2 fruit fly cellular contexts compared by ENCODE assay signal in the genomic region with DNA sequence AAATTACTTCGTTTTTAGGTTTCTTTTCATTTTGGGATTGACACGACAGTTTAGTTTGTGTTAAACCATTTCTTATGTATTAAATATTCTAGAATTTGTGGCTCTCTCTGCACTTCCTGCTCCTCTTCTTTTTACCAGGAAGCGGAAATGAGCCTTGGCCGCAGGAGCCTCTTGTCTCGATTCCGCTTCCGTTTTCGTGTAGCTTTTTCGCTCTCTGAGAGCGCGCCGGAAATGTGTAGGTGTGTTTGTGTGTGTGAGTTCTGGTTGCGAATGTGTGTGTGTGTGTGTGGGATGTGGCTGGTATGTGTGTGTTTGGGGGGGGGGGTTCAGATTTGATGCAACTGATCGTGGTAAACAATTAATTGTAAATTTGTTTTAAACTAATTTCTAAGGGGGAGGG.
TF ChIP-seq lines count a peak whose summit lies in the region.

No protein-coding gene starts in this region.

TF ChIP-seq in whole organism, embryonic, 481 proteins besides CTCF, POLR2A, EP300 and RAD21 (continued from another document and continues in another):
- TF ChIP-seq cg (GFP tag; optimal IDR thresholded peaks at IDR 0.05; lab: Kevin White, UChicago), result peak; percentile 82
- TF ChIP-seq tll (GFP tag; optimal IDR thresholded peaks at IDR 0.05; lab: Kevin White, UChicago), result no peak
- TF ChIP-seq trem (tag; optimal IDR thresholded peaks at IDR 0.05; lab: Kevin White, UChicago), result no peak
- TF ChIP-seq Atf3 (GFP tag; optimal IDR thresholded peaks at IDR 0.05; lab: Kevin White, UChicago), result no peak
- TF ChIP-seq ranshi (GFP tag; IDR thresholded peaks at IDR 0.05; lab: Robert Waterston, UW), result peak; percentile 19; the same call in 1 of the 2 replicates
- TF ChIP-seq fd96Cb (tag; optimal IDR thresholded peaks at IDR 0.05; lab: Kevin White, UChicago), result no peak
- no peak for TF ChIP-seq CG6272 (GFP tag; IDR thresholded peaks at IDR 0.05; lab: Robert Waterston, UW)
- TF ChIP-seq CG13296 (GFP tag; optimal IDR thresholded peaks at IDR 0.05; lab: Kevin White, UChicago), result peak; percentile 36
- no peak for TF ChIP-seq CG16813 (GFP tag; IDR thresholded peaks at IDR 0.05; lab: Robert Waterston, UW; ENCODE audit: partially characterized antibody)
- 0 out of 3 replicates have a peak, but pooled peaks have one; percentile 16 for TF ChIP-seq z (GFP tag; IDR thresholded peaks at IDR 0.05; lab: Robert Waterston, UW)
- no peak for TF ChIP-seq CG18476 (GFP tag; optimal IDR thresholded peaks at IDR 0.05; lab: Kevin White, UChicago)
- TF ChIP-seq CG4424 (GFP tag; optimal IDR thresholded peaks at IDR 0.05; lab: Kevin White, UChicago), result no peak
- TF ChIP-seq PHDP (tag; optimal IDR thresholded peaks at IDR 0.05; lab: Kevin White, UChicago), result no peak
- 0 out of 3 replicates have a peak, but pooled peaks have one; percentile 14 for TF ChIP-seq otp (GFP tag; IDR thresholded peaks at IDR 0.05; lab: Robert Waterston, UW)
- TF ChIP-seq bowl (GFP tag; IDR thresholded peaks at IDR 0.05; lab: Robert Waterston, UW), result no peak
- peak; percentile 7 for TF ChIP-seq dmrt99B (tag; optimal IDR thresholded peaks at IDR 0.05; lab: Kevin White, UChicago)
- TF ChIP-seq CG5245 (GFP tag; optimal IDR thresholded peaks at IDR 0.05; lab: Kevin White, UChicago), result peak; percentile 5
- 0 out of 3 replicates have a peak, but pooled peaks have one; percentile 13 for TF ChIP-seq gce (GFP tag; IDR thresholded peaks at IDR 0.05; lab: Robert Waterston, UW)
- 0 out of 3 replicates have a peak, but pooled peaks have one; percentile 18 for TF ChIP-seq zfh1 (GFP tag; IDR thresholded peaks at IDR 0.05; lab: Robert Waterston, UW)
- TF ChIP-seq lab (GFP tag; optimal IDR thresholded peaks at IDR 0.05; lab: Kevin White, UChicago), result peak; percentile 57
- 0 out of 2 replicates have a peak, but pooled peaks have one; percentile 18 for TF ChIP-seq CG32767 (GFP tag; IDR thresholded peaks at IDR 0.05; lab: Robert Waterston, UW)
- peak; percentile 56 for TF ChIP-seq CG3281 (GFP tag; optimal IDR thresholded peaks at IDR 0.05; lab: Kevin White, UChicago)
- TF ChIP-seq sim (GFP tag; IDR thresholded peaks at IDR 0.05; lab: Robert Waterston, UW), result 0 out of 2 replicates have a peak, but pooled peaks have one; percentile 44
- TF ChIP-seq CG17568 (GFP tag; optimal IDR thresholded peaks at IDR 0.05; lab: Kevin White, UChicago), result no peak
- TF ChIP-seq cwo (GFP tag; optimal IDR thresholded peaks at IDR 0.05; lab: Kevin White, UChicago), result no peak
- TF ChIP-seq HHEX (GFP tag; optimal IDR thresholded peaks at IDR 0.05; lab: Kevin White, UChicago), result peak; percentile 45
- TF ChIP-seq fd102C (GFP tag; optimal IDR thresholded peaks at IDR 0.05; lab: Kevin White, UChicago), result peak; percentile 10
- TF ChIP-seq CG6254 (GFP tag; optimal IDR thresholded peaks at IDR 0.05; lab: Kevin White, UChicago), result peak; percentile 31
- TF ChIP-seq Doc3 (GFP tag; IDR thresholded peaks at IDR 0.05; lab: Robert Waterston, UW; ENCODE audit: partially characterized antibody), result no peak
- TF ChIP-seq CG1233 (GFP tag; optimal IDR thresholded peaks at IDR 0.05; lab: Kevin White, UChicago), result peak; percentile 55
- TF ChIP-seq CG11456 (GFP tag; IDR thresholded peaks at IDR 0.05; lab: Robert Waterston, UW), result peak; percentile 43; the same call in 1 of the 3 replicates
- no peak for TF ChIP-seq odd (GFP tag; optimal IDR thresholded peaks at IDR 0.05; lab: Kevin White, UChicago)
- TF ChIP-seq BtbVII (GFP tag; optimal IDR thresholded peaks at IDR 0.05; lab: Kevin White, UChicago), result peak; percentile 9
- no peak for TF ChIP-seq CG3838 (GFP tag; optimal IDR thresholded peaks at IDR 0.05; lab: Kevin White, UChicago)
- TF ChIP-seq Hmx (GFP tag; optimal IDR thresholded peaks at IDR 0.05; lab: Kevin White, UChicago), result no peak
- TF ChIP-seq CG2712 (tag; optimal IDR thresholded peaks at IDR 0.05; lab: Kevin White, UChicago), result peak; percentile 12
- TF ChIP-seq CG6854 (GFP tag; optimal IDR thresholded peaks at IDR 0.05; lab: Kevin White, UChicago), result peak; percentile 19
- peak; percentile 7 for TF ChIP-seq CG10267 (tag; optimal IDR thresholded peaks at IDR 0.05; lab: Kevin White, UChicago)
- peak; percentile 59 for TF ChIP-seq nom (GFP tag; optimal IDR thresholded peaks at IDR 0.05; lab: Kevin White, UChicago)
- TF ChIP-seq Fer3 (tag; optimal IDR thresholded peaks at IDR 0.05; lab: Kevin White, UChicago), result peak; percentile 12
- peak; percentile 42 for TF ChIP-seq sd (tag; optimal IDR thresholded peaks at IDR 0.05; lab: Kevin White, UChicago)
- no peak for TF ChIP-seq H2.0 (GFP tag; IDR thresholded peaks at IDR 0.05; lab: Robert Waterston, UW)
- TF ChIP-seq hb (GFP tag; IDR thresholded peaks at IDR 0.05; lab: Robert Waterston, UW; ENCODE audit: partially characterized antibody), result no peak
- no peak for TF ChIP-seq onecut (GFP tag; IDR thresholded peaks at IDR 0.05; lab: Robert Waterston, UW)
- TF ChIP-seq Nf-YC (tag; optimal IDR thresholded peaks at IDR 0.05; lab: Kevin White, UChicago), result no peak
- peak; percentile 24 to 46 for TF ChIP-seq Trl (optimal IDR thresholded peaks at IDR 0.05; lab: Kevin White, UChicago)
- TF ChIP-seq Trl (GFP tag; optimal IDR thresholded peaks at IDR 0.05; lab: Kevin White, UChicago), result no peak
- no peak for TF ChIP-seq Chrac-16 (GFP tag; optimal IDR thresholded peaks at IDR 0.05; lab: Kevin White, UChicago)
- peak; percentile 0 for TF ChIP-seq MTF-1 (GFP tag; optimal IDR thresholded peaks at IDR 0.05; lab: Kevin White, UChicago; ENCODE audit: borderline replicate concordance)
- TF ChIP-seq CG15514 (GFP tag; optimal IDR thresholded peaks at IDR 0.05; lab: Kevin White, UChicago), result peak; percentile 30
- TF ChIP-seq maf-S (GFP tag; optimal IDR thresholded peaks at IDR 0.05; lab: Kevin White, UChicago), result no peak
- no peak for TF ChIP-seq Dp (GFP tag; optimal IDR thresholded peaks at IDR 0.05; lab: Kevin White, UChicago)
- no peak for TF ChIP-seq CG4360 (GFP tag; IDR thresholded peaks at IDR 0.05; lab: Robert Waterston, UW)
- TF ChIP-seq vnd (GFP tag; IDR thresholded peaks at IDR 0.05; lab: Robert Waterston, UW; ENCODE audit: partially characterized antibody), result no peak
- peak; percentile 0 for TF ChIP-seq CG12104 (GFP tag; optimal IDR thresholded peaks at IDR 0.05; lab: Kevin White, UChicago)
- peak; percentile 80 for TF ChIP-seq Med (GFP tag; lab: Kevin White, UChicago)
- peak in 1 of 2 experiments; percentile 23 for TF ChIP-seq dpn (GFP tag; optimal IDR thresholded peaks at IDR 0.05; lab: Kevin White, UChicago)
- peak; percentile 39 for TF ChIP-seq Asciz (GFP tag; optimal IDR thresholded peaks at IDR 0.05; lab: Kevin White, UChicago)
- TF ChIP-seq CG17385 (GFP tag; optimal IDR thresholded peaks at IDR 0.05; lab: Kevin White, UChicago), result peak; percentile 15
- TF ChIP-seq CG7987 (GFP tag; optimal IDR thresholded peaks at IDR 0.05; lab: Kevin White, UChicago), result peak; percentile 45
- peak; percentile 76 for TF ChIP-seq CG7271 (tag; optimal IDR thresholded peaks at IDR 0.05; lab: Kevin White, UChicago)
- no peak for TF ChIP-seq CG8359 (GFP tag; optimal IDR thresholded peaks at IDR 0.05; lab: Kevin White, UChicago; ENCODE audit: borderline replicate concordance)

TF ChIP-seq in whole organism, prepupa, 60 proteins besides CTCF, POLR2A, EP300 and RAD21 (continued from another document):
- no peak for TF ChIP-seq OdsH (GFP tag; optimal IDR thresholded peaks at IDR 0.05; lab: Kevin White, UChicago)
- peak; percentile 28 for TF ChIP-seq CG34406 (GFP tag; optimal IDR thresholded peaks at IDR 0.05; lab: Kevin White, UChicago)
- no peak for TF ChIP-seq fd85E (GFP tag; optimal IDR thresholded peaks at IDR 0.05; lab: Kevin White, UChicago)
- peak; percentile 45 for TF ChIP-seq achi (GFP tag; optimal IDR thresholded peaks at IDR 0.05; lab: Kevin White, UChicago)
- TF ChIP-seq Ets21C (GFP tag; optimal IDR thresholded peaks at IDR 0.05; lab: Kevin White, UChicago), result no peak
- peak; percentile 88 for TF ChIP-seq Eip78C (GFP tag; lab: Kevin White, UChicago)
- no peak for TF ChIP-seq pdm3 (GFP tag; optimal IDR thresholded peaks at IDR 0.05; lab: Kevin White, UChicago)
- no peak for TF ChIP-seq CG8632 (GFP tag; optimal IDR thresholded peaks at IDR 0.05; lab: Kevin White, UChicago)
- TF ChIP-seq Lpt (GFP tag; optimal IDR thresholded peaks at IDR 0.05; lab: Kevin White, UChicago), result no peak
- TF ChIP-seq CG11902 (GFP tag; optimal IDR thresholded peaks at IDR 0.05; lab: Kevin White, UChicago), result no peak
- TF ChIP-seq cyc (GFP tag; optimal IDR thresholded peaks at IDR 0.05; lab: Kevin White, UChicago), result peak; percentile 4
- peak; percentile 37 for TF ChIP-seq spab (GFP tag; optimal IDR thresholded peaks at IDR 0.05; lab: Kevin White, UChicago)
- TF ChIP-seq CG3919 (GFP tag; optimal IDR thresholded peaks at IDR 0.05; lab: Kevin White, UChicago), result peak; percentile 70
- no peak for TF ChIP-seq CG10631 (GFP tag; optimal IDR thresholded peaks at IDR 0.05; lab: Kevin White, UChicago)
- TF ChIP-seq net (GFP tag; optimal IDR thresholded peaks at IDR 0.05; lab: Kevin White, UChicago), result peak; percentile 36
- no peak for TF ChIP-seq CG15336 (GFP tag; IDR thresholded peaks at IDR 0.05; lab: Robert Waterston, UW)
- TF ChIP-seq fkh (GFP tag; optimal IDR thresholded peaks at IDR 0.05; lab: Kevin White, UChicago), result no peak
- TF ChIP-seq ss (GFP tag; optimal IDR thresholded peaks at IDR 0.05; lab: Kevin White, UChicago), result peak; percentile 26 to 59
- peak; percentile 9 for TF ChIP-seq CG16779 (tag; optimal IDR thresholded peaks at IDR 0.05; lab: Kevin White, UChicago)
- TF ChIP-seq lz (GFP tag; optimal IDR thresholded peaks at IDR 0.05; lab: Kevin White, UChicago), result no peak
- no peak for TF ChIP-seq Smox (GFP tag; optimal IDR thresholded peaks at IDR 0.05; lab: Kevin White, UChicago)
- TF ChIP-seq Hr38 (GFP tag; optimal IDR thresholded peaks at IDR 0.05; lab: Kevin White, UChicago), result no peak
- TF ChIP-seq salr (GFP tag; optimal IDR thresholded peaks at IDR 0.05; lab: Kevin White, UChicago), result no peak
- no peak for TF ChIP-seq Gug (GFP tag; IDR thresholded peaks at IDR 0.05; lab: Robert Waterston, UW)
- TF ChIP-seq Sox15 (GFP tag; optimal IDR thresholded peaks at IDR 0.05; lab: Kevin White, UChicago), result no peak
- TF ChIP-seq Sox102F (GFP tag; optimal IDR thresholded peaks at IDR 0.05; lab: Kevin White, UChicago), result peak; percentile 44
- TF ChIP-seq CG4318 (GFP tag; optimal IDR thresholded peaks at IDR 0.05; lab: Kevin White, UChicago), result no peak
- peak; percentile 61 for TF ChIP-seq CG9139 (GFP tag; optimal IDR thresholded peaks at IDR 0.05; lab: Kevin White, UChicago)
- peak; percentile 36 for TF ChIP-seq vri (GFP tag; optimal IDR thresholded peaks at IDR 0.05; lab: Kevin White, UChicago)
- TF ChIP-seq CG10669 (GFP tag; optimal IDR thresholded peaks at IDR 0.05; lab: Kevin White, UChicago), result peak; percentile 61
- TF ChIP-seq CG32006 (GFP tag; optimal IDR thresholded peaks at IDR 0.05; lab: Kevin White, UChicago), result no peak
- TF ChIP-seq Sox14 (GFP tag; optimal IDR thresholded peaks at IDR 0.05; lab: Kevin White, UChicago), result no peak
- peak; percentile 24 for TF ChIP-seq CG8319 (GFP tag; optimal IDR thresholded peaks at IDR 0.05; lab: Kevin White, UChicago)
- peak; percentile 19 for TF ChIP-seq Met (GFP tag; optimal IDR thresholded peaks at IDR 0.05; lab: Kevin White, UChicago)
- peak; percentile 34 for TF ChIP-seq esn (GFP tag; optimal IDR thresholded peaks at IDR 0.05; lab: Kevin White, UChicago)
- peak; percentile 40 for TF ChIP-seq CG1621 (tag; optimal IDR thresholded peaks at IDR 0.05; lab: Kevin White, UChicago)
- no peak for TF ChIP-seq Hr4 (GFP tag; optimal IDR thresholded peaks at IDR 0.05; lab: Kevin White, UChicago)
- TF ChIP-seq topi (GFP tag; optimal IDR thresholded peaks at IDR 0.05; lab: Kevin White, UChicago), result peak; percentile 43
- TF ChIP-seq svp (GFP tag; lab: Kevin White, UChicago), result peak; percentile 62
- TF ChIP-seq dsx (GFP tag; optimal IDR thresholded peaks at IDR 0.05; lab: Kevin White, UChicago; ENCODE audit: poor library complexity, severe bottlenecking), result peak; percentile 11
